Worm (Caenorhabditis elegans) whole organism, midembryonic: ENCODE measurements around the gene C03C10.2.

Experiments
- flt-1 ChIP-seq: fragments of 200-800 bp; sonication (Bioruptor generic); IDR thresholded peaks from 2 replicates; pipeline ENCODE4 v1.3.6; 2022; ENCODE audit warnings: missing genetic modification characterization, missing compliant biosample characterization
- med-1 ChIP-seq: sonication (generic microtip); optimal IDR thresholded peaks from 2 replicates; lab custom pipeline; 2017; ENCODE audit warnings: missing genetic modification characterization, mild to moderate bottlenecking, missing compliant biosample characterization, antibody characterized with exemption, missing genetic modification reagents; ENCODE audit not compliant: insufficient read depth
- ref-1 ChIP-seq: fragments of 200-800 bp; sonication (Bioruptor generic); conservative IDR thresholded peaks from 2 replicates; pipeline ENCODE4 v1.3.6; 2022; ENCODE audit warnings: missing genetic modification reagents, missing genetic modification characterization, missing compliant biosample characterization
- tab-1 ChIP-seq: fragments of 200-800 bp; sonication (Bioruptor generic); IDR thresholded peaks from 2 replicates; pipeline ENCODE4 v1.3.6; 2022; ENCODE audit warnings: missing genetic modification characterization, missing compliant biosample characterization
- ztf-23 ChIP-seq: fragments of 200-800 bp; sonication (Bioruptor generic); IDR thresholded peaks from 2 replicates; pipeline ENCODE4 v1.3.6; 2022; ENCODE audit warnings: missing genetic modification reagents, missing genetic modification characterization, missing compliant biosample characterization
- ztf-29 ChIP-seq: fragments of 200-800 bp; sonication (Bioruptor generic); IDR thresholded peaks from 2 replicates; pipeline ENCODE4 v1.3.6; 2022; ENCODE audit warnings: missing genetic modification reagents, missing genetic modification characterization, missing compliant biosample characterization

DNA sequence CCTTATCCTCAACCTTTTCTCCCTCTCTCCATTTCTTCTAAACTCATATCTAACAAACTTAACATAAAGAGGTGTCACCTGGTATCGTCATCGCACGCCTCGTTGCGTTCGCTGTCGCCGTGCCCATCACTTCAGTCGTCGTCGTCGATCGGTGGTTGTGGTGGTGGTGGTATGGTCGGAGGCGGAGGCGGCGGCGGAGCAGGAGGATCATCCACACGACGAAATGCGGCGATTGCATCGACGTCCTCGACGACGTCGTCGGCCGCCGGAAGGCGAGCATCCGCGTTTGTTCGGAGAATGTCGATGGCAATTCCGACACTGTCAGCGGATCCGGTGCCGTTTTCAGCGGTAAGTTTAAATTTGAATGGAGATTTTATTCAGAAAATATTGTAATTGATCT, 43.2 kb downstream of the C03C10.2 start:
- TF ChIP-seq flt-1 (no peak), ztf-29 (GFP tag; lab: Robert Waterston, UW) (no peak), ref-1 (GFP tag; lab: Robert Waterston, UW) (no peak), med-1 (GFP tag; lab: Kevin White, UChicago) (no peak), ztf-23 (GFP tag; lab: Robert Waterston, UW) (no peak), tab-1 (GFP tag; lab: Robert Waterston, UW) (no peak)
